Worm (Caenorhabditis elegans) whole organism, midembryonic: Measurements from ENCODE around the gene C10A4.7.

ENCODE experiments used
- T22C8.4 ChIP-seq: fragments of 200-800 bp; sonication (Bioruptor generic); IDR thresholded peaks from 2 replicates; pipeline ENCODE4 v1.3.6; 2022; ENCODE audit warnings: missing genetic modification characterization, missing compliant biosample characterization
- cog-1 ChIP-seq: sonication (generic microtip); optimal IDR thresholded peaks from 2 replicates; lab custom pipeline; 2016; ENCODE audit warnings: missing genetic modification characterization, missing compliant biosample characterization
- flt-1 ChIP-seq: fragments of 200-800 bp; sonication (Bioruptor generic); IDR thresholded peaks from 2 replicates; pipeline ENCODE4 v1.3.6; 2022; ENCODE audit warnings: missing genetic modification characterization, missing compliant biosample characterization
- klf-2 ChIP-seq: fragments of 200-800 bp; sonication (Bioruptor generic); conservative IDR thresholded peaks from 2 replicates; pipeline ENCODE4 v1.3.6; 2022; ENCODE audit warnings: missing genetic modification reagents, missing genetic modification characterization, missing compliant biosample characterization
- ref-1 ChIP-seq: fragments of 200-800 bp; sonication (Bioruptor generic); conservative IDR thresholded peaks from 2 replicates; pipeline ENCODE4 v1.3.6; 2022; ENCODE audit warnings: missing genetic modification reagents, missing genetic modification characterization, missing compliant biosample characterization
- tab-1 ChIP-seq: fragments of 200-800 bp; sonication (Bioruptor generic); IDR thresholded peaks from 2 replicates; pipeline ENCODE4 v1.3.6; 2022; ENCODE audit warnings: missing genetic modification characterization, missing compliant biosample characterization
- ztf-23 ChIP-seq: fragments of 200-800 bp; sonication (Bioruptor generic); IDR thresholded peaks from 2 replicates; pipeline ENCODE4 v1.3.6; 2022; ENCODE audit warnings: missing genetic modification reagents, missing genetic modification characterization, missing compliant biosample characterization
- ztf-29 ChIP-seq: fragments of 200-800 bp; sonication (Bioruptor generic); IDR thresholded peaks from 2 replicates; pipeline ENCODE4 v1.3.6; 2022; ENCODE audit warnings: missing genetic modification reagents, missing genetic modification characterization, missing compliant biosample characterization

ce11 chrX:7397935-7398334 lies 17.4 kb downstream of the C10A4.7 start, which contains the start of gene C10A4.13:
- TF ChIP-seq T22C8.4 (GFP tag; lab: Robert Waterston, UW) (no peak), ztf-23 (GFP tag; lab: Robert Waterston, UW) (no peak), flt-1 (GFP tag; lab: Robert Waterston, UW) (no peak), ztf-29 (GFP tag; lab: Robert Waterston, UW) (no peak), klf-2 (GFP tag; lab: Robert Waterston, UW) (no peak), cog-1 (no peak), tab-1 (no peak), ref-1 (no peak)
